Fruit fly (Drosophila melanogaster) whole organism: ENCODE data around the gene Lrr47.

Source experiments
- Dll ChIP-seq: fragments of >200 bp; optimal IDR thresholded peaks from 2 replicates; lab custom pipeline; 2017
- psq ChIP-seq: fragments of >200 bp; optimal IDR thresholded peaks from 2 replicates; lab custom pipeline; 2017
- usp ChIP-seq: fragments of >200 bp; optimal IDR thresholded peaks from 2 replicates; lab custom pipeline; 2017; ENCODE audit warnings: missing biosample characterization, missing genetic modification characterization, mixed read lengths

DNA sequence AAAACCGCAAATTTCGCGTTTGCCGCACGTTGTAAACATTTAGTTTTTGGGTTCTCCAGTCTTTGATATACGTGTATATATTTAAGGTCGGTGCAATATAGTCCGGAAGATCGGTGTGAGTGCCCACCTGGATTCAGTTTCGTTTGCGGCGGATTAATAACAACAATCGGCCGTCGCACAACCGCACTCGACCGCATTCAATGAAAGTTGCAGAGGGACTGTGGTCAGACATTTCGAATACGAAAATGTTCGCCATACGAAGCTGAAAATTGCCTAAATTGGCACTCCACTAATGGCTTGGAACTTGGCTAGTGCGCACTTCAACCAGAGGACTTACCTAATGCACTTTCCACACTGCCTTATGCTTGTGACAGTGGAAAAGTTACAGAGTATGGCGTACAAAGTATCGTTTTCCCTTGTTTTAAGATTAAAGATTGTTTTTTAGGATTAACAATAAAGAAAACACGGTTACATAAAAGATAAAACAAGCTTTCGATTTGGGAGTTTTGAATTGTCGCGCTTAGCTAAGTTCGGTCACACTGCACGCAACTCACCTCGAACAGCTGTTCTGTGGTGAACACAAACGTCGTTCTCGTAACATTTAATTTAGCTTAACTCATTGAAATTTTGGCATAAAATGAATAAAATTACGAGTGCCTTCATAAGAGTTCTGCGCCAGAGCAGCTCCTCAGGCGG, 10.4 kb upstream of the Lrr47 start, which contains the start of the genes Myo31DF and CG6094:
- TF ChIP-seq usp (no peak), psq (lab: Kevin White, UChicago) (no peak), Dll (lab: Kevin White, UChicago) (no peak)
